Fruit fly (Drosophila melanogaster): ENCODE results near the gene Pgam5.

DNA sequence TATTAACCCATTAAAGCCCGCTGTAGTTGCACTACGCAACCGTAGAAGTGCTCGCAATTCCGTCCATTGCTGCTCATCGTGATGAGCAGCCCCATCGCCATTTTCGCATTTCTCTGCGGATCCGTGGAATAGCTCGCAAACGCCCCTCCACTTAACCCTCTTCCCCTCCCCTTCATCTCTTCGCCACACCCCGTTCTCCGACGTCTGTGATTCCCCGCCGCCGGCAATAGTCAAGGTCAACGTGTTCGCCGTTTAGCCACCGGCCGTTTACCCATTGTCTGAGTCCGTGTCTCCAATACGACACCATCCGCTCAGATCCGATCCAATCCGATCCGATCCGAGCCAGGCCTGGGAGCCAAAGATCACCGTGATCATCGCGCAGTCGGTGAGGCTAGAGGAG lies 27.0 kb downstream of the Pgam5 start:
- TF ChIP-seq CG14711 (tag; optimal IDR thresholded peaks at IDR 0.05) = no peak
- no peak for TF ChIP-seq CG7045 (GFP tag; optimal IDR thresholded peaks at IDR 0.05)
- no peak for TF ChIP-seq Hr96 (GFP tag; optimal IDR thresholded peaks at IDR 0.05)
- TF ChIP-seq kay (GFP tag; ENCODE audit: borderline replicate concordance) = no peak
- no peak for TF ChIP-seq ovo (GFP tag; optimal IDR thresholded peaks at IDR 0.05)
- no peak for TF ChIP-seq toe (GFP tag; optimal IDR thresholded peaks at IDR 0.05)
- no peak for TF ChIP-seq cic (GFP tag; optimal IDR thresholded peaks at IDR 0.05)
- TF ChIP-seq cnc (optimal IDR thresholded peaks at IDR 0.05) = no peak
- no peak for TF ChIP-seq CG11617 (GFP tag; optimal IDR thresholded peaks at IDR 0.05)
- no peak for TF ChIP-seq Clk (GFP tag; optimal IDR thresholded peaks at IDR 0.05)
- no peak for TF ChIP-seq pad (GFP tag; optimal IDR thresholded peaks at IDR 0.05)
- TF ChIP-seq CG7101 (tag; optimal IDR thresholded peaks at IDR 0.05) = no peak
- TF ChIP-seq bab1 (GFP tag; optimal IDR thresholded peaks at IDR 0.05) = no peak
- TF ChIP-seq CG12768 (GFP tag; optimal IDR thresholded peaks at IDR 0.05) = no peak

All from whole organism, adult.